Comparison of ENCODE assay signal across 2 worm cellular contexts in the genomic region with DNA sequence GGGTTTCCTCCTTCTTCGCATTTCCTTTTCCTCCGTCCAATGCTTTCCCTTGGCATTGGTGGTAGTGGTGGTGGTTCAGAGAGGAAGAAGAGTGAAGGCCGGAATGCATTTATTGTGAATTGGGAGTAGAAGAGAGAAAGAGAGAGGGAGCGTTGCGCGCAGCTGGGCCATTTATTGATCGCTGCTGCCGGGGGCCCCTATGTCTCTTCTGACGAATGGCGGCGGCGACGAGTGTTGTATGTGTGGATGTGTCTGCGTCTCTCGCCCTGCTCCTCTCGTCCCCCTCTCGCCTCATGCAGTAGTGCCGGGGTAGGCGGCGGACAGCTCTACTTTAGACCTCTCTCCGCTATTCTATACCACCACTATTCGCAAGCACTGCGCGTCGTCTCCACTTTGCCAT.
A peak's percentile ranks its signal among the peaks of the same experiment; 100 is the strongest.
TF ChIP-seq lines count a peak whose summit lies in the region.

A gene (plus strand): TSS at position 301 of the 400 bp plus-strand sequence.

TF ChIP-seq in whole organism, L1 larva, 84 proteins besides CTCF, POLR2A, EP300 and RAD21 (continued from another document):
- TF ChIP-seq dpl-1 (GFP tag; optimal IDR thresholded peaks at IDR 0.05; lab: Kevin White, UChicago) (peak in 1 of 3 experiments; percentile 42), isw-1 (GFP tag; IDR thresholded peaks at IDR 0.05; lab: Robert Waterston, UW) (peak; percentile 72), blmp-1 (tag; optimal IDR thresholded peaks at IDR 0.05; lab: Kevin White, UChicago) (peak; percentile 82), ceh-63 (GFP tag; optimal IDR thresholded peaks at IDR 0.05; lab: Kevin White, UChicago) (no peak), unc-86 (tag; optimal IDR thresholded peaks at IDR 0.05; lab: Kevin White, UChicago) (peak; percentile 88), egl-13 (tag; optimal IDR thresholded peaks at IDR 0.05; lab: Kevin White, UChicago) (peak; percentile 80), xbp-1 (tag; optimal IDR thresholded peaks at IDR 0.05; lab: Kevin White, UChicago) (peak; percentile 86), fkh-10 (GFP tag; optimal IDR thresholded peaks at IDR 0.05; lab: Kevin White, UChicago) (peak; percentile 76), tlp-1 (tag; optimal IDR thresholded peaks at IDR 0.05; lab: Kevin White, UChicago) (no peak), nhr-47 (tag; optimal IDR thresholded peaks at IDR 0.05; lab: Kevin White, UChicago) (peak; percentile 87), ceh-88 (GFP tag; IDR thresholded peaks at IDR 0.05; lab: Robert Waterston, UW) (no peak; the same call in 1 of the 2 replicates), fos-1 (tag; optimal IDR thresholded peaks at IDR 0.05; lab: Kevin White, UChicago) (peak; percentile 62), hlh-4 (tag; optimal IDR thresholded peaks at IDR 0.05; lab: Kevin White, UChicago) (no peak), nhr-77 (tag; optimal IDR thresholded peaks at IDR 0.05; lab: Kevin White, UChicago) (peak; percentile 65), nhr-12 (tag; optimal IDR thresholded peaks at IDR 0.05; lab: Kevin White, UChicago) (no peak), zag-1 (tag; optimal IDR thresholded peaks at IDR 0.05; lab: Kevin White, UChicago) (no peak), sup-37 (GFP tag; optimal IDR thresholded peaks at IDR 0.05; lab: Kevin White, UChicago) (no peak), egl-27 (tag; optimal IDR thresholded peaks at IDR 0.05; lab: Kevin White, UChicago) (peak; percentile 79 to 86), dsc-1 (tag; optimal IDR thresholded peaks at IDR 0.05; lab: Kevin White, UChicago) (peak; percentile 78), alr-1 (tag; optimal IDR thresholded peaks at IDR 0.05; lab: Kevin White, UChicago; ENCODE audit: borderline replicate concordance) (no peak), mdl-1 (tag; optimal IDR thresholded peaks at IDR 0.05; lab: Kevin White, UChicago) (peak in 1 of 2 experiments; percentile 74), ceh-8 (GFP tag; optimal IDR thresholded peaks at IDR 0.05; lab: Kevin White, UChicago) (peak; percentile 36), nhr-84 (tag; optimal IDR thresholded peaks at IDR 0.05; lab: Kevin White, UChicago) (no peak), unc-98 (GFP tag; IDR thresholded peaks at IDR 0.05; lab: Robert Waterston, UW) (no peak), C04F5.9 (tag; optimal IDR thresholded peaks at IDR 0.05; lab: Kevin White, UChicago) (no peak), grh-1 (GFP tag; IDR thresholded peaks at IDR 0.05; lab: Robert Waterston, UW) (peak; percentile 53)
TF ChIP-seq in whole organism, L1 larva: peak in this region for 50.

TF ChIP-seq in whole organism, young adult, 124 proteins besides CTCF, POLR2A, EP300 and RAD21 (continued from another document):
- TF ChIP-seq sptf-2 (GFP tag; optimal IDR thresholded peaks at IDR 0.05; lab: Kevin White, UChicago): no peak
- no peak for TF ChIP-seq nfya-2 (GFP tag; IDR thresholded peaks at IDR 0.05; lab: Robert Waterston, UW)
- TF ChIP-seq lir-1 (GFP tag; conservative IDR thresholded peaks at IDR 0.05; lab: Robert Waterston, UW): no peak
- TF ChIP-seq cebp-1 (GFP tag; IDR thresholded peaks at IDR 0.05; lab: Robert Waterston, UW): no peak
- TF ChIP-seq cebp-1 (tag; optimal IDR thresholded peaks at IDR 0.05; lab: Kevin White, UChicago): peak; percentile 81
- TF ChIP-seq hlh-12 (tag; optimal IDR thresholded peaks at IDR 0.05; lab: Kevin White, UChicago): no peak
- TF ChIP-seq fkh-3 (tag; optimal IDR thresholded peaks at IDR 0.05; lab: Kevin White, UChicago): no peak
- TF ChIP-seq bed-1 (GFP tag; IDR thresholded peaks at IDR 0.05; lab: Robert Waterston, UW): no peak
- peak in 1 of 3 experiments; percentile 27 for TF ChIP-seq lin-35 (GFP tag; optimal IDR thresholded peaks at IDR 0.05; lab: Kevin White, UChicago)
- no peak for TF ChIP-seq ccch-3 (GFP tag; optimal IDR thresholded peaks at IDR 0.05; lab: Kevin White, UChicago)
- no peak for TF ChIP-seq ztf-6 (GFP tag; IDR thresholded peaks at IDR 0.05; lab: Robert Waterston, UW)
- TF ChIP-seq aptf-2 (GFP tag; conservative IDR thresholded peaks at IDR 0.05; lab: Robert Waterston, UW): no peak
- TF ChIP-seq unc-62 (GFP tag; optimal IDR thresholded peaks at IDR 0.05; lab: Kevin White, UChicago): peak; percentile 48
- no peak for TF ChIP-seq F57C9.4 (tag; optimal IDR thresholded peaks at IDR 0.05; lab: Kevin White, UChicago)
- TF ChIP-seq ztf-28 (GFP tag; IDR thresholded peaks at IDR 0.05; lab: Robert Waterston, UW): no peak
- TF ChIP-seq nfya-1 (tag; optimal IDR thresholded peaks at IDR 0.05; lab: Kevin White, UChicago; ENCODE audit: borderline replicate concordance, insufficient read depth): no peak
- TF ChIP-seq egl-44 (GFP tag; IDR thresholded peaks at IDR 0.05; lab: Robert Waterston, UW): peak; percentile 53; the same call in 1 of the 2 replicates
- peak; percentile 44 for TF ChIP-seq snpc-4 (GFP tag; optimal IDR thresholded peaks at IDR 0.05; lab: Kevin White, UChicago)
- TF ChIP-seq snpc-4 (tag; optimal IDR thresholded peaks at IDR 0.05; lab: Kevin White, UChicago): peak in 3 of 4 experiments; percentile 37 to 69 (median 47)
- TF ChIP-seq lsy-27 (tag; optimal IDR thresholded peaks at IDR 0.05; lab: Kevin White, UChicago; ENCODE audit: borderline replicate concordance, insufficient read depth): no peak
- no peak for TF ChIP-seq ama-1 (optimal IDR thresholded peaks at IDR 0.05; lab: Kevin White, UChicago)
- no peak for TF ChIP-seq ama-1 (GFP tag; optimal IDR thresholded peaks at IDR 0.05; lab: Kevin White, UChicago)
